Fruit fly (Drosophila melanogaster): ENCODE measurements around the gene CG12689.

The CG12689 gene

dm6 chrX:7558646-7559045 is 27.3 kb downstream of the CG12689 start:
- no peak for TF ChIP-seq fd85E (GFP tag; optimal IDR thresholded peaks at IDR 0.05)
- no peak for TF ChIP-seq Lpt (GFP tag; optimal IDR thresholded peaks at IDR 0.05)
- TF ChIP-seq CG6276 (GFP tag; optimal IDR thresholded peaks at IDR 0.05), result no peak
- TF ChIP-seq Eip78C (GFP tag), result peak; percentile 81
- TF ChIP-seq CG7368 (GFP tag; optimal IDR thresholded peaks at IDR 0.05), result peak; percentile 28
- TF ChIP-seq fkh (GFP tag; optimal IDR thresholded peaks at IDR 0.05), result no peak
- TF ChIP-seq CG10631 (GFP tag; optimal IDR thresholded peaks at IDR 0.05), result peak; percentile 58
- peak; percentile 34 for TF ChIP-seq fd59A (GFP tag; optimal IDR thresholded peaks at IDR 0.05)
- peak in 1 of 2 experiments; percentile 28 for TF ChIP-seq ss (GFP tag; optimal IDR thresholded peaks at IDR 0.05)
- peak; percentile 10 for TF ChIP-seq Sox14 (GFP tag; optimal IDR thresholded peaks at IDR 0.05)
- TF ChIP-seq Ets96B (tag; optimal IDR thresholded peaks at IDR 0.05), result peak; percentile 64
- TF ChIP-seq CG34406 (GFP tag; optimal IDR thresholded peaks at IDR 0.05), result peak; percentile 36
- TF ChIP-seq CG3919 (GFP tag; optimal IDR thresholded peaks at IDR 0.05), result peak; percentile 60
- TF ChIP-seq topi (GFP tag; optimal IDR thresholded peaks at IDR 0.05), result peak; percentile 67
- no peak for TF ChIP-seq CG9139 (GFP tag; optimal IDR thresholded peaks at IDR 0.05)
- no peak for TF ChIP-seq Hr4 (GFP tag; optimal IDR thresholded peaks at IDR 0.05)
- peak; percentile 59 for TF ChIP-seq lz (GFP tag; optimal IDR thresholded peaks at IDR 0.05)
- 0 out of 3 replicates have a peak, but pooled peaks have one; percentile 29 for TF ChIP-seq CG8119 (GFP tag; IDR thresholded peaks at IDR 0.05)
- TF ChIP-seq cyc (GFP tag; optimal IDR thresholded peaks at IDR 0.05), result peak; percentile 64
- TF ChIP-seq CG8632 (GFP tag; optimal IDR thresholded peaks at IDR 0.05), result peak; percentile 26
- TF ChIP-seq svp (GFP tag), result peak; percentile 87
- TF ChIP-seq vri (GFP tag; optimal IDR thresholded peaks at IDR 0.05), result peak; percentile 7
- peak; percentile 58 for TF ChIP-seq Smox (GFP tag; optimal IDR thresholded peaks at IDR 0.05)
- TF ChIP-seq CG31627 (GFP tag; optimal IDR thresholded peaks at IDR 0.05), result peak; percentile 51
- peak in 1 of 2 experiments; percentile 28 for TF ChIP-seq salr (GFP tag; optimal IDR thresholded peaks at IDR 0.05)
- peak; percentile 46 for TF ChIP-seq OdsH (GFP tag; optimal IDR thresholded peaks at IDR 0.05)
- peak; percentile 58 for TF ChIP-seq CG6163 (GFP tag; IDR thresholded peaks at IDR 0.05)
- TF ChIP-seq achi (GFP tag; optimal IDR thresholded peaks at IDR 0.05), result peak; percentile 34
- TF ChIP-seq CG15336 (GFP tag; IDR thresholded peaks at IDR 0.05), result peak; percentile 24; the same call in 1 of the 2 replicates
- no peak for TF ChIP-seq CG11762 (GFP tag; optimal IDR thresholded peaks at IDR 0.05; ENCODE audit: insufficient read depth)
- TF ChIP-seq Sox15 (GFP tag; optimal IDR thresholded peaks at IDR 0.05), result peak; percentile 1
- no peak for TF ChIP-seq CG8319 (GFP tag; optimal IDR thresholded peaks at IDR 0.05)
- peak; percentile 47 for TF ChIP-seq CG6808 (GFP tag; optimal IDR thresholded peaks at IDR 0.05)
- TF ChIP-seq CG6854 (GFP tag; optimal IDR thresholded peaks at IDR 0.05), result no peak
- no peak for TF ChIP-seq CG4318 (GFP tag; optimal IDR thresholded peaks at IDR 0.05)
- TF ChIP-seq Ets21C (GFP tag; optimal IDR thresholded peaks at IDR 0.05), result peak; percentile 27
- peak; percentile 31 for TF ChIP-seq CG32006 (GFP tag; optimal IDR thresholded peaks at IDR 0.05)
- TF ChIP-seq CG11294 (GFP tag; IDR thresholded peaks at IDR 0.05), result no peak
- peak; percentile 68 for TF ChIP-seq esn (GFP tag; optimal IDR thresholded peaks at IDR 0.05)
- peak; percentile 41 for TF ChIP-seq dsx (GFP tag; optimal IDR thresholded peaks at IDR 0.05; ENCODE audit: poor library complexity, severe bottlenecking)
- no peak for TF ChIP-seq dac (GFP tag; optimal IDR thresholded peaks at IDR 0.05)
- TF ChIP-seq Gug (GFP tag; IDR thresholded peaks at IDR 0.05), result no peak
- TF ChIP-seq CG10669 (GFP tag; optimal IDR thresholded peaks at IDR 0.05), result peak; percentile 56
- no peak for TF ChIP-seq Blimp-1 (GFP tag; optimal IDR thresholded peaks at IDR 0.05)
- TF ChIP-seq eg (GFP tag; IDR thresholded peaks at IDR 0.05), result 0 out of 3 replicates have a peak, but pooled peaks have one; percentile 8
- peak; percentile 75 for TF ChIP-seq Met (GFP tag; optimal IDR thresholded peaks at IDR 0.05)
- TF ChIP-seq Eip93F (GFP tag; optimal IDR thresholded peaks at IDR 0.05), result no peak
- TF ChIP-seq pdm3 (GFP tag; optimal IDR thresholded peaks at IDR 0.05), result peak; percentile 56
- TF ChIP-seq CG3032 (tag; optimal IDR thresholded peaks at IDR 0.05), result peak; percentile 52
- TF ChIP-seq Hr38 (GFP tag; optimal IDR thresholded peaks at IDR 0.05), result no peak
- TF ChIP-seq CG16779 (tag; optimal IDR thresholded peaks at IDR 0.05), result no peak
- TF ChIP-seq Eip75B (GFP tag; optimal IDR thresholded peaks at IDR 0.05), result peak; percentile 41
